Worm (Caenorhabditis elegans) whole organism, L1 larva: ENCODE results near the gene Y50D4A.6.

Experiments used
- C16A3.4 ChIP-seq: fragments of 150-350 bp; optimal IDR thresholded peaks from 2 replicates; lab custom pipeline; 2014; ENCODE audit warnings: missing biosample characterization, missing genetic modification characterization
- F16B12.6 ChIP-seq: fragments of 150-350 bp; optimal IDR thresholded peaks from 2 replicates; lab custom pipeline; 2014; ENCODE audit warnings: missing biosample characterization, missing genetic modification characterization
- Y116A8C.19 ChIP-seq: sonication (generic microtip); optimal IDR thresholded peaks from 2 replicates; lab custom pipeline; 2016; ENCODE audit warnings: missing compliant biosample characterization, missing genetic modification characterization, borderline replicate concordance
- aha-1 ChIP-seq: fragments of 150-350 bp; optimal IDR thresholded peaks from 2 replicates; lab custom pipeline; 2014; ENCODE audit warnings: missing biosample characterization, missing genetic modification characterization
- alr-1 ChIP-seq: fragments of 200-800 bp; sonication (Bioruptor generic); optimal IDR thresholded peaks from 2 replicates; lab custom pipeline; 2018; ENCODE audit warnings: borderline replicate concordance, mild to moderate bottlenecking, missing genetic modification characterization, missing compliant biosample characterization
- ceh-8 ChIP-seq: fragments of 200-800 bp; sonication (Bioruptor generic); optimal IDR thresholded peaks from 2 replicates; lab custom pipeline; 2018; ENCODE audit warnings: mild to moderate bottlenecking, missing genetic modification characterization, moderate library complexity, missing compliant biosample characterization
- dpl-1 ChIP-seq, 3 experiments: fragments of 150-350 bp in 2 of 3; sonication (generic microtip) in 1 of 3; optimal IDR thresholded peaks; 2 replicates each; lab custom pipeline; 2014 to 2017; ENCODE audit warnings: missing biosample characterization in 3 of 3, missing genetic modification characterization in 3 of 3, missing genetic modification reagents in 3 of 3
- efl-1 ChIP-seq, 4 experiments: fragments of 150-350 bp; optimal IDR thresholded peaks in 3 of 4; peaks in 1 of 4; 1 replicate in 1 of 4; 2 replicates in 3 of 4; lab custom pipeline; 2014; ENCODE audit warnings: missing biosample characterization in 2 of 4, missing genetic modification characterization in 2 of 4, missing genetic modification reagents in 2 of 4
- egl-13 ChIP-seq: sonication (generic microtip); optimal IDR thresholded peaks from 2 replicates; lab custom pipeline; 2016; ENCODE audit warnings: missing genotype, missing genetic modification reagents, missing genetic modification characterization, missing compliant biosample characterization
- elt-2 ChIP-seq: sonication (generic microtip); optimal IDR thresholded peaks from 2 replicates; lab custom pipeline; 2016; ENCODE audit warnings: missing genetic modification characterization, mild to moderate bottlenecking, inconsistent platforms, missing compliant biosample characterization, missing genetic modification reagents
- fkh-4 ChIP-seq: sonication (generic microtip); optimal IDR thresholded peaks from 2 replicates; lab custom pipeline; 2016; ENCODE audit warnings: missing compliant biosample characterization, missing genetic modification characterization, borderline replicate concordance
- fos-1 ChIP-seq: fragments of 150-350 bp; optimal IDR thresholded peaks from 2 replicates; lab custom pipeline; 2014; ENCODE audit warnings: missing biosample characterization, missing genetic modification characterization
- hlh-17 ChIP-seq: fragments of 200-800 bp; sonication (Bioruptor generic); optimal IDR thresholded peaks from 2 replicates; lab custom pipeline; 2018; ENCODE audit warnings: missing genetic modification characterization, mild to moderate bottlenecking, missing compliant biosample characterization, moderate library complexity, borderline replicate concordance
- hpl-2 ChIP-seq: fragments of 150-350 bp; optimal IDR thresholded peaks from 2 replicates; lab custom pipeline; 2014; ENCODE audit warnings: missing biosample characterization, missing genetic modification reagents, missing genetic modification characterization
- irx-1 ChIP-seq: sonication (generic microtip); optimal IDR thresholded peaks from 2 replicates; lab custom pipeline; 2016; ENCODE audit warnings: missing genetic modification characterization, missing compliant biosample characterization
- isw-1 ChIP-seq: fragments of 200-800 bp; sonication (Bioruptor generic); IDR thresholded peaks from 2 replicates; pipeline ENCODE4 v1.3.6; 2022; ENCODE audit warnings: missing genetic modification characterization, missing compliant biosample characterization
- lin-35 ChIP-seq, 2 experiments: fragments of 150-350 bp; optimal IDR thresholded peaks; 2 replicates each; lab custom pipeline; 2014; ENCODE audit warnings: missing biosample characterization in 2 of 2, missing genetic modification characterization in 2 of 2, missing genetic modification reagents in 2 of 2
- mep-1 ChIP-seq: fragments of 150-350 bp; optimal IDR thresholded peaks from 2 replicates; lab custom pipeline; 2014; ENCODE audit warnings: missing biosample characterization, missing genetic modification characterization
- nhr-11 ChIP-seq: fragments of 150-350 bp; optimal IDR thresholded peaks from 2 replicates; lab custom pipeline; 2014; ENCODE audit warnings: missing biosample characterization, missing genetic modification characterization
- nhr-19 ChIP-seq: fragments of 200-800 bp; sonication (Bioruptor generic); conservative IDR thresholded peaks from 2 replicates; pipeline ENCODE4 v1.3.6; 2022; ENCODE audit warnings: missing genetic modification characterization, missing compliant biosample characterization
- nhr-20 ChIP-seq: sonication (generic microtip); optimal IDR thresholded peaks from 2 replicates; lab custom pipeline; 2016; ENCODE audit warnings: mild to moderate bottlenecking, missing genetic modification characterization, missing compliant biosample characterization
- nhr-237 ChIP-seq: fragments of 150-350 bp; optimal IDR thresholded peaks from 2 replicates; lab custom pipeline; 2014; ENCODE audit warnings: missing biosample characterization, missing genetic modification characterization
- nhr-47 ChIP-seq: sonication (generic microtip); optimal IDR thresholded peaks from 2 replicates; lab custom pipeline; 2016; ENCODE audit warnings: mild to moderate bottlenecking, missing genetic modification characterization, moderate library complexity, missing compliant biosample characterization
- nhr-71 ChIP-seq: sonication (generic microtip); optimal IDR thresholded peaks from 2 replicates; lab custom pipeline; 2016; ENCODE audit warnings: mild to moderate bottlenecking, missing genetic modification characterization, moderate library complexity, missing compliant biosample characterization
- nhr-77 ChIP-seq: fragments of 150-350 bp; optimal IDR thresholded peaks from 2 replicates; lab custom pipeline; 2014; ENCODE audit warnings: missing biosample characterization, missing genetic modification characterization
- pag-3 ChIP-seq: sonication (generic microtip); optimal IDR thresholded peaks from 2 replicates; lab custom pipeline; 2017; ENCODE audit warnings: missing genetic modification characterization, mild to moderate bottlenecking, missing compliant biosample characterization, antibody characterized with exemption, borderline replicate concordance; ENCODE audit not compliant: insufficient read depth
- pax-3 ChIP-seq: fragments of 200-800 bp; sonication (Bioruptor generic); optimal IDR thresholded peaks from 2 replicates; lab custom pipeline; 2018; ENCODE audit warnings: mild to moderate bottlenecking, missing genetic modification characterization, moderate library complexity, missing compliant biosample characterization
- pqm-1 ChIP-seq: sonication (generic microtip); optimal IDR thresholded peaks from 3 replicates; lab custom pipeline; 2017; ENCODE audit warnings: missing biosample characterization, missing genetic modification characterization
- snu-23 ChIP-seq: sonication (generic microtip); optimal IDR thresholded peaks from 2 replicates; lab custom pipeline; 2016; ENCODE audit warnings: missing genetic modification characterization, missing compliant biosample characterization
- sup-37 ChIP-seq: fragments of 200-800 bp; sonication (Bioruptor generic); optimal IDR thresholded peaks from 2 replicates; lab custom pipeline; 2018; ENCODE audit warnings: mild to moderate bottlenecking, missing genetic modification characterization, missing compliant biosample characterization
- tlp-1 ChIP-seq: fragments of 150-350 bp; optimal IDR thresholded peaks from 2 replicates; lab custom pipeline; 2014; ENCODE audit warnings: missing biosample characterization, missing genetic modification characterization
- unc-130 ChIP-seq: fragments of 150-350 bp; optimal IDR thresholded peaks from 2 replicates; lab custom pipeline; 2017; ENCODE audit warnings: missing biosample characterization, missing genetic modification characterization, inconsistent platforms
- vab-15 ChIP-seq: sonication (generic microtip); optimal IDR thresholded peaks from 2 replicates; lab custom pipeline; 2017; ENCODE audit warnings: missing genotype, mild to moderate bottlenecking, missing genetic modification characterization, missing compliant biosample characterization
- zip-4 ChIP-seq: fragments of 200-800 bp; sonication (Bioruptor generic); optimal IDR thresholded peaks from 2 replicates; lab custom pipeline; 2018; ENCODE audit warnings: mild to moderate bottlenecking, missing genetic modification characterization, moderate library complexity, missing compliant biosample characterization

Gene Y50D4A.6

ce11 chrV:1195995-1196394 lies 3.1 kb downstream of the Y50D4A.6 start, which contains the start of the genes wrb-1 and Y50D4A.4 (continued):
- TF ChIP-seq alr-1 (tag; lab: Kevin White, UChicago): no peak
- peak; percentile 69 for TF ChIP-seq C16A3.4 (tag; lab: Kevin White, UChicago)
- TF ChIP-seq unc-130 (tag; lab: Kevin White, UChicago): peak; percentile 95
- peak; percentile 95 for TF ChIP-seq mep-1 (tag; lab: Kevin White, UChicago)
- peak; percentile 69 for TF ChIP-seq nhr-19 (GFP tag; lab: Robert Waterston, UW)
- peak; percentile 68 to 83 (median 77) for TF ChIP-seq dpl-1 (GFP tag; optimal IDR thresholded peaks at IDR 0.05; lab: Kevin White, UChicago)
- no peak for TF ChIP-seq tlp-1
- TF ChIP-seq isw-1: peak; percentile 52
- TF ChIP-seq, all 84 proteins: peak for 36

- no peak for TF ChIP-seq Y116A8C.19
- no peak for TF ChIP-seq efl-1 (optimal IDR thresholded peaks at IDR 0.05; lab: Kevin White, UChicago)
- TF ChIP-seq efl-1 (GFP tag; optimal IDR thresholded peaks at IDR 0.05 in 1 of 2; lab: Kevin White, UChicago): peak in 1 of 2 experiments; percentile 46
These were observed 19.8 kb downstream of the Y50D4A.6 start, which contains the start of gene F25A2.1 for ce11 chrV:1179279-1179678. Gene F25A2.1 (plus strand): TSS chrV:1179579.

- TF ChIP-seq zip-4 (GFP tag; lab: Kevin White, UChicago) (no peak), fkh-4 (tag; lab: Kevin White, UChicago) (no peak), egl-13 (no peak), lin-35 (GFP tag; optimal IDR thresholded peaks at IDR 0.05; lab: Kevin White, UChicago) (peak in 1 of 2 experiments; percentile 17), ceh-8 (GFP tag; lab: Kevin White, UChicago) (no peak), snu-23 (GFP tag; lab: Kevin White, UChicago) (no peak), irx-1 (no peak), fos-1 (tag; lab: Kevin White, UChicago) (no peak), elt-2 (tag; lab: Kevin White, UChicago) (peak; percentile 74), pqm-1 (tag; lab: Kevin White, UChicago) (peak; percentile 31), efl-1 (optimal IDR thresholded peaks at IDR 0.05; lab: Kevin White, UChicago) (no peak), efl-1 (GFP tag; optimal IDR thresholded peaks at IDR 0.05 in 1 of 2; lab: Kevin White, UChicago) (peak in 1 of 2 experiments; percentile 26), tlp-1 (peak; percentile 31), nhr-77 (tag; lab: Kevin White, UChicago) (no peak), hpl-2 (GFP tag; lab: Kevin White, UChicago) (no peak), nhr-20 (tag; lab: Kevin White, UChicago) (no peak), pax-3 (tag; lab: Kevin White, UChicago) (no peak), nhr-237 (tag; lab: Kevin White, UChicago) (no peak), F16B12.6 (tag; lab: Kevin White, UChicago) (no peak), sup-37 (GFP tag; lab: Kevin White, UChicago) (no peak), nhr-47 (tag; lab: Kevin White, UChicago) (no peak), nhr-11 (tag; lab: Kevin White, UChicago) (no peak), nhr-71 (tag; lab: Kevin White, UChicago) (no peak)
These were observed 22.7 kb downstream of the Y50D4A.6 start, which contains the start of gene T21H3.1 for ce11 chrV:1176277-1176839. Gene T21H3.1 (plus strand): TSS chrV:1176724.

- TF ChIP-seq efl-1 (optimal IDR thresholded peaks at IDR 0.05; lab: Kevin White, UChicago) (no peak), efl-1 (GFP tag; optimal IDR thresholded peaks at IDR 0.05 in 1 of 2; lab: Kevin White, UChicago) (no peak), hlh-17 (no peak), pag-3 (tag; lab: Kevin White, UChicago) (no peak), aha-1 (tag; lab: Kevin White, UChicago) (no peak), vab-15 (tag; lab: Kevin White, UChicago) (no peak)
These were observed 28.5 kb downstream of the Y50D4A.6 start for ce11 chrV:1170591-1170990.
